Worm (Caenorhabditis elegans) whole organism, early embryonic: ENCODE measurements around the gene C17H12.3.

Experiments used
- ama-1 ChIP-seq: fragments of 150-350 bp; optimal IDR thresholded peaks from 2 replicates; lab custom pipeline; 2014
- ceh-36 ChIP-seq: sonication (generic microtip); optimal IDR thresholded peaks from 2 replicates; lab custom pipeline; 2016; ENCODE audit warnings: missing genetic modification characterization, inconsistent platforms, missing compliant biosample characterization

ce11 chrIV:6839091-6839522 is 43.7 kb upstream of the C17H12.3 start:
- TF ChIP-seq ceh-36 (no peak), ama-1 (lab: Kevin White, UChicago) (no peak)
